Fruit fly (Drosophila melanogaster) whole organism, prepupa: Measurements from ENCODE around the gene dj-1beta.
A peak's percentile ranks its signal among the peaks of the same experiment; 100 is the strongest.

ENCODE experiments used
- Blimp-1 ChIP-seq: fragments of 200-800 bp; sonication (Bioruptor generic); optimal IDR thresholded peaks from 3 replicates; lab custom pipeline; 2017; ENCODE audit warnings: missing biosample characterization, missing genetic modification characterization, mild to moderate bottlenecking, moderate library complexity, missing genetic modification reagents
- CG10631 ChIP-seq: fragments of 200-800 bp; sonication (Bioruptor generic); optimal IDR thresholded peaks from 2 replicates; lab custom pipeline; 2016; ENCODE audit warnings: missing biosample characterization, missing genetic modification characterization
- CG10669 ChIP-seq: fragments of 200-800 bp; sonication (Bioruptor generic); optimal IDR thresholded peaks from 3 replicates; lab custom pipeline; 2018; ENCODE audit warnings: missing biosample characterization, mild to moderate bottlenecking, missing genetic modification characterization, moderate library complexity
- CG11294 ChIP-seq: fragments of 200-800 bp; sonication (Bioruptor generic); IDR thresholded peaks from 2 replicates; pipeline ENCODE4 v1.3.6; 2022; ENCODE audit warnings: missing biosample characterization, missing genetic modification characterization
- CG11762 ChIP-seq: fragments of 200-800 bp; sonication (Bioruptor generic); optimal IDR thresholded peaks from 3 replicates; lab custom pipeline; 2016; ENCODE audit warnings: missing biosample characterization, missing genetic modification characterization; ENCODE audit not compliant: insufficient read depth
- CG11902 ChIP-seq: fragments of 200-800 bp; sonication (Bioruptor generic); optimal IDR thresholded peaks from 3 replicates; lab custom pipeline; 2016; ENCODE audit warnings: missing biosample characterization, missing genetic modification characterization
- CG16779 ChIP-seq: fragments of 200-800 bp; sonication (Bioruptor generic); optimal IDR thresholded peaks from 3 replicates; lab custom pipeline; 2017; ENCODE audit warnings: missing biosample characterization, mild to moderate bottlenecking, missing genetic modification characterization
- CG3032 ChIP-seq: fragments of 200-800 bp; optimal IDR thresholded peaks from 2 replicates; lab custom pipeline; 2019; ENCODE audit warnings: missing biosample characterization, mild to moderate bottlenecking, missing genetic modification characterization, moderate library complexity
- CG31627 ChIP-seq: fragments of 200-800 bp; sonication (Bioruptor generic); optimal IDR thresholded peaks from 3 replicates; lab custom pipeline; 2016; ENCODE audit warnings: missing biosample characterization, missing genetic modification characterization
- CG32006 ChIP-seq: fragments of 200-800 bp; sonication (Bioruptor generic); optimal IDR thresholded peaks from 3 replicates; lab custom pipeline; 2017; ENCODE audit warnings: missing biosample characterization, mild to moderate bottlenecking, missing genetic modification characterization
- CG34406 ChIP-seq: fragments of 200-800 bp; sonication (Bioruptor generic); optimal IDR thresholded peaks from 3 replicates; lab custom pipeline; 2016; ENCODE audit warnings: missing biosample characterization, missing genetic modification characterization
- CG3919 ChIP-seq: fragments of 200-800 bp; sonication (Bioruptor generic); optimal IDR thresholded peaks from 3 replicates; lab custom pipeline; 2016; ENCODE audit warnings: missing biosample characterization, missing genetic modification characterization
- CG6163 ChIP-seq: fragments of 200-800 bp; sonication (Bioruptor generic); IDR thresholded peaks from 3 replicates; pipeline ENCODE4 v1.3.6; 2022; ENCODE audit warnings: missing biosample characterization, missing genetic modification characterization
- CG6276 ChIP-seq: fragments of 200-800 bp; sonication (Bioruptor generic); optimal IDR thresholded peaks from 2 replicates; lab custom pipeline; 2017; ENCODE audit warnings: missing biosample characterization, mild to moderate bottlenecking, missing genetic modification characterization
- CG6808 ChIP-seq: fragments of 200-800 bp; sonication (Bioruptor generic); optimal IDR thresholded peaks from 3 replicates; lab custom pipeline; 2017; ENCODE audit warnings: missing biosample characterization, missing genetic modification characterization, mild to moderate bottlenecking, moderate library complexity, missing genetic modification reagents
- CG6854 ChIP-seq: fragments of 200-800 bp; sonication (Bioruptor generic); optimal IDR thresholded peaks from 2 replicates; lab custom pipeline; 2017; ENCODE audit warnings: missing biosample characterization, mild to moderate bottlenecking, missing genetic modification characterization
- CG7368 ChIP-seq: fragments of 200-800 bp; sonication (Bioruptor generic); optimal IDR thresholded peaks from 3 replicates; lab custom pipeline; 2016; ENCODE audit warnings: missing biosample characterization, missing genetic modification characterization
- CG8319 ChIP-seq: fragments of 200-800 bp; sonication (Bioruptor generic); optimal IDR thresholded peaks from 3 replicates; lab custom pipeline; 2016; ENCODE audit warnings: missing biosample characterization, missing genetic modification characterization
- CG9139 ChIP-seq: fragments of 200-800 bp; sonication (Bioruptor generic); optimal IDR thresholded peaks from 3 replicates; lab custom pipeline; 2017; ENCODE audit warnings: missing biosample characterization, mild to moderate bottlenecking, missing genetic modification characterization
- Eip78C ChIP-seq: fragments of 200-800 bp; sonication (Bioruptor generic); peaks from one replicate; lab custom pipeline; 2016; ENCODE audit warnings: missing biosample characterization, missing genetic modification characterization
- Ets21C ChIP-seq: fragments of 200-800 bp; sonication (Bioruptor generic); optimal IDR thresholded peaks from 3 replicates; lab custom pipeline; 2016; ENCODE audit warnings: missing biosample characterization, missing genetic modification characterization
- Hr38 ChIP-seq: sonication (Bioruptor generic); optimal IDR thresholded peaks from 2 replicates; lab custom pipeline; 2016; ENCODE audit warnings: missing biosample characterization, missing genetic modification characterization
- Hr39 ChIP-seq: fragments of 200-800 bp; sonication (Bioruptor generic); optimal IDR thresholded peaks from 2 replicates; lab custom pipeline; 2016; ENCODE audit warnings: missing biosample characterization, missing genetic modification characterization
- Hr4 ChIP-seq: fragments of 200-800 bp; sonication (Bioruptor generic); optimal IDR thresholded peaks from 3 replicates; lab custom pipeline; 2016; ENCODE audit warnings: missing biosample characterization, missing genetic modification characterization
- Lpt ChIP-seq: fragments of 200-800 bp; sonication (Bioruptor generic); optimal IDR thresholded peaks from 3 replicates; lab custom pipeline; 2016; ENCODE audit warnings: missing biosample characterization, missing genetic modification characterization
- Met ChIP-seq: fragments of 200-800 bp; sonication (Bioruptor generic); optimal IDR thresholded peaks from 3 replicates; lab custom pipeline; 2016; ENCODE audit warnings: missing biosample characterization, missing genetic modification characterization
- OdsH ChIP-seq: fragments of 200-800 bp; sonication (Bioruptor generic); optimal IDR thresholded peaks from 3 replicates; lab custom pipeline; 2016; ENCODE audit warnings: missing biosample characterization, missing genetic modification characterization
- Smox ChIP-seq: fragments of 200-800 bp; sonication (Bioruptor generic); optimal IDR thresholded peaks from 3 replicates; lab custom pipeline; 2016; ENCODE audit warnings: missing biosample characterization, missing genetic modification characterization
- Sox102F ChIP-seq: fragments of 200-800 bp; sonication (Bioruptor generic); optimal IDR thresholded peaks from 2 replicates; lab custom pipeline; 2016; ENCODE audit warnings: missing biosample characterization, mild to moderate bottlenecking, missing genetic modification characterization
- Sox14 ChIP-seq: fragments of 200-800 bp; sonication (Bioruptor generic); optimal IDR thresholded peaks from 3 replicates; lab custom pipeline; 2016; ENCODE audit warnings: missing biosample characterization, missing genetic modification characterization
- Sox15 ChIP-seq: fragments of 200-800 bp; sonication (Bioruptor generic); optimal IDR thresholded peaks from 3 replicates; lab custom pipeline; 2016; ENCODE audit warnings: missing biosample characterization, missing genetic modification characterization
- cyc ChIP-seq: fragments of 200-800 bp; sonication (Bioruptor generic); optimal IDR thresholded peaks from 3 replicates; lab custom pipeline; 2016; ENCODE audit warnings: missing biosample characterization, missing genetic modification characterization
- dac ChIP-seq: fragments of 200-800 bp; sonication (Bioruptor generic); optimal IDR thresholded peaks from 2 replicates; lab custom pipeline; 2017; ENCODE audit warnings: missing biosample characterization, mild to moderate bottlenecking, missing genetic modification characterization
- dsx ChIP-seq: fragments of 200-800 bp; optimal IDR thresholded peaks from 3 replicates; lab custom pipeline; 2019; ENCODE audit warnings: missing biosample characterization, mild to moderate bottlenecking, missing genetic modification characterization, moderate library complexity; ENCODE audit not compliant: poor library complexity, severe bottlenecking
- esn ChIP-seq: fragments of 200-800 bp; sonication (Bioruptor generic); optimal IDR thresholded peaks from 2 replicates; lab custom pipeline; 2016; ENCODE audit warnings: missing biosample characterization, mild to moderate bottlenecking, missing genetic modification characterization, moderate library complexity
- fd59A ChIP-seq: fragments of 200-800 bp; sonication (Bioruptor generic); optimal IDR thresholded peaks from 2 replicates; lab custom pipeline; 2017; ENCODE audit warnings: missing biosample characterization, mild to moderate bottlenecking, missing genetic modification characterization, missing genetic modification reagents
- fd85E ChIP-seq: fragments of 200-800 bp; sonication (Bioruptor generic); optimal IDR thresholded peaks from 3 replicates; lab custom pipeline; 2016; ENCODE audit warnings: missing biosample characterization, missing genetic modification characterization
- fkh ChIP-seq: fragments of 200-800 bp; sonication (Bioruptor generic); optimal IDR thresholded peaks from 3 replicates; lab custom pipeline; 2017; ENCODE audit warnings: missing biosample characterization, mild to moderate bottlenecking, missing genetic modification characterization, moderate library complexity
- net ChIP-seq: fragments of 200-800 bp; sonication (Bioruptor generic); optimal IDR thresholded peaks from 3 replicates; lab custom pipeline; 2016; ENCODE audit warnings: missing biosample characterization, missing genetic modification characterization
- pdm3 ChIP-seq: fragments of 200-800 bp; sonication (Bioruptor generic); optimal IDR thresholded peaks from 3 replicates; lab custom pipeline; 2016; ENCODE audit warnings: missing biosample characterization, missing genetic modification characterization
- salr ChIP-seq, 2 experiments: fragments of 200-800 bp; sonication (Bioruptor generic); optimal IDR thresholded peaks; 3 replicates each; lab custom pipeline; 2016 to 2018; ENCODE audit warnings: missing biosample characterization in 2 of 2, missing genetic modification characterization in 2 of 2, mild to moderate bottlenecking in 1 of 2
- spab ChIP-seq: fragments of 200-800 bp; sonication (Bioruptor generic); optimal IDR thresholded peaks from 2 replicates; lab custom pipeline; 2017; ENCODE audit warnings: missing biosample characterization, mild to moderate bottlenecking, missing genetic modification characterization, missing genetic modification reagents
- ss ChIP-seq, 2 experiments: fragments of 200-800 bp; sonication (Bioruptor generic); optimal IDR thresholded peaks; 2 replicates in 1 of 2; 3 replicates in 1 of 2; lab custom pipeline; 2017 to 2018; ENCODE audit warnings: mild to moderate bottlenecking in 2 of 2, missing biosample characterization in 2 of 2, missing genetic modification characterization in 2 of 2, moderate library complexity in 1 of 2
- svp ChIP-seq: fragments of 200-800 bp; sonication (Bioruptor generic); peaks from one replicate; lab custom pipeline; 2016; ENCODE audit warnings: missing biosample characterization, missing genetic modification characterization
- vri ChIP-seq: fragments of 200-800 bp; sonication (Bioruptor generic); optimal IDR thresholded peaks from 3 replicates; lab custom pipeline; 2016; ENCODE audit warnings: missing biosample characterization, mild to moderate bottlenecking, missing genetic modification characterization

The dj-1beta gene

DNA sequence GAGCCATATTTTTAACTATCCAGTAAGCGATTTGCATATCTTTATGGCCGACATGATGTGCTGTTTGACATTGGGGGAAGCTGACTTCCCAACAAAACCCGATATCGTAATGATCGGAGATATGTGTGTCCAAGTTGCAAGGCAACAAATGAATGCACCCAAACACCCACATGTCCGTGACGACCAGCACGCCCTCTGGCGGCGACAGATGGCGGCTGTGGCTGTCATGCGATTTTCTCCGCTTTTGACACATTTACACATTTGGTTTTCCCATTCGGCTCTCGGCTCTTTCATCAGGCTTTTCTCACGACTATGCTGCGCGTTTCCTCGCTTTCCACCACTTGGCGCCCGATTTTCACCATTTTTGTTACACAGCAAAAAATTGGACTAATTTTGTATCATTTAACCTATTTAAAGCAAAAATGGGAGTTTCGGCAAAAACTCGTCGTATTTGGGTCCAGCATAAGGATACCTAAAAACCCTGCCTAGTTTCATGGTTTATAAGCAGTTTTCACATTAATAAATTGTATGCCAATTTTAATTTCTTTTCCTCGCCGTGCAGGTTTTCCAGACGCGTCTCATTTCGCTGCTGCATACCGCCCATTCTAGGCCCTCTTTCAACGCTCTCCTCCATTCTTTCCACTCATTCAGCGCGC is 7.8 kb downstream of the dj-1beta start (continued):
- TF ChIP-seq CG10631 (GFP tag; lab: Kevin White, UChicago), result peak; percentile 56
- peak; percentile 8 for TF ChIP-seq cyc
- TF ChIP-seq CG11294 (GFP tag; lab: Robert Waterston, UW), result peak; percentile 65
- TF ChIP-seq spab (GFP tag; lab: Kevin White, UChicago), result peak; percentile 37
- TF ChIP-seq Ets21C (GFP tag; lab: Kevin White, UChicago), result no peak
- peak; percentile 88 for TF ChIP-seq Hr4 (GFP tag; lab: Kevin White, UChicago)
- peak; percentile 31 for TF ChIP-seq esn (GFP tag; lab: Kevin White, UChicago)
- TF ChIP-seq net (GFP tag; lab: Kevin White, UChicago), result peak; percentile 61
- peak; percentile 35 for TF ChIP-seq CG3032 (tag; lab: Kevin White, UChicago)
- TF ChIP-seq fkh (GFP tag; lab: Kevin White, UChicago), result no peak
- peak; percentile 79 for TF ChIP-seq CG6276 (GFP tag; lab: Kevin White, UChicago)
- no peak for TF ChIP-seq CG6854 (GFP tag; lab: Kevin White, UChicago)
- TF ChIP-seq Sox102F (GFP tag; lab: Kevin White, UChicago), result no peak
- no peak for TF ChIP-seq Blimp-1 (GFP tag; lab: Kevin White, UChicago)
- TF ChIP-seq salr (GFP tag; optimal IDR thresholded peaks at IDR 0.05; lab: Kevin White, UChicago), result peak in 1 of 2 experiments; percentile 78
- TF ChIP-seq Met, result peak; percentile 33
- TF ChIP-seq fd85E, result no peak
- TF ChIP-seq CG9139 (GFP tag; lab: Kevin White, UChicago), result no peak
- TF ChIP-seq Sox15, result no peak
- peak; percentile 32 for TF ChIP-seq CG31627 (GFP tag; lab: Kevin White, UChicago)
- peak; percentile 12 for TF ChIP-seq CG10669 (GFP tag; lab: Kevin White, UChicago)
- TF ChIP-seq dac, result peak; percentile 75
- TF ChIP-seq CG7368 (GFP tag; lab: Kevin White, UChicago), result peak; percentile 48
- TF ChIP-seq CG11762 (GFP tag; lab: Kevin White, UChicago), result peak; percentile 34
- TF ChIP-seq ss (GFP tag; optimal IDR thresholded peaks at IDR 0.05; lab: Kevin White, UChicago), result no peak

DNA sequence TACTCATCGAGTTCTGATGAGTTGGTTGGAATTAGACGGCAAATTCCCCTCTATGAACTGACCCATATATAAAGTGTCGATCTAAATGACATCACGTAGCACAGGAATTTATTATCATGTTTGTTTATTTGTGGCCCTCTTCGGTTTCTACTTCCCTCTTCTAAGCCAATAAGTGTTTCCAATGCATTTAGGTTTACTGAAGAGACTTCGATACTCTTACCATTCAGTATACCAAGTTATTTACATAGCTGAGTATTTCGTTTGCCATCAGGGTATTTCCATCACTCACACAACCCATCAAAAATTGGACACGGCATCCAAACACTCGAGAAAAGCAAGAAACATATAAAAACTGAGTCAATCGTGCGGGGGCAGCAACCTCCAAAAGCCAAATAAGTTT is 9.3 kb downstream of the dj-1beta start:
- no peak for TF ChIP-seq CG6163 (GFP tag; lab: Robert Waterston, UW)
- peak; percentile 6 for TF ChIP-seq CG32006
- TF ChIP-seq fkh (GFP tag; lab: Kevin White, UChicago), result peak; percentile 63

DNA sequence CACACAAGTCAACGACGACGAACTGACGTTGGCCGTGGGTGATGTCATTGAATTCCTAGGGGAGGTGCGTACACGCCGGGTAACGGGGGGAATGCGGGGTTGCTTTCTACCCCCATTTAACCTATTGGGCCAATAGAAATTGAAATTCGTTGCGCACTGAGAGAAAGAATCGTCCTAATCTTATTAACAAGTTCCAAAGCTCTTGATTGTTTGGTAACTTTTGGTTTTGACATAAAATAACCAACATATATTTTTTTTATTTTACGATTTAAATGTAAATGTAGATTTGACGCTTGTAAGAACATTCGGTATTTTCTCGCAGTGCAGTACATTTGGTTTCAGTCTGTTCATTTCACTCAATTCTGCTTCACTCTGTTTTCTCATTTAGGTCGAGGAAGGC is 10.3 kb downstream of the dj-1beta start:
- TF ChIP-seq CG8319 (GFP tag; lab: Kevin White, UChicago) (peak; percentile 13), Sox14 (GFP tag; lab: Kevin White, UChicago) (peak; percentile 42), Hr39 (GFP tag; lab: Kevin White, UChicago) (peak; percentile 55), vri (peak; percentile 56), cyc (peak; percentile 41), fd59A (GFP tag; lab: Kevin White, UChicago) (no peak), fkh (GFP tag; lab: Kevin White, UChicago) (peak; percentile 21), CG32006 (peak; percentile 59), Blimp-1 (GFP tag; lab: Kevin White, UChicago) (no peak), Eip78C (GFP tag; lab: Kevin White, UChicago) (peak; percentile 76), CG6854 (GFP tag; lab: Kevin White, UChicago) (no peak), CG7368 (GFP tag; lab: Kevin White, UChicago) (no peak), pdm3 (peak; percentile 50), net (GFP tag; lab: Kevin White, UChicago) (peak; percentile 45), CG31627 (GFP tag; lab: Kevin White, UChicago) (peak; percentile 58), OdsH (GFP tag; lab: Kevin White, UChicago) (peak; percentile 48), svp (peak; percentile 73), CG6808 (no peak), CG3919 (GFP tag; lab: Kevin White, UChicago) (peak; percentile 41), ss (GFP tag; optimal IDR thresholded peaks at IDR 0.05; lab: Kevin White, UChicago) (peak in 1 of 2 experiments; percentile 20), Lpt (GFP tag; lab: Kevin White, UChicago) (no peak), CG11902 (GFP tag; lab: Kevin White, UChicago) (no peak), dsx (GFP tag; lab: Kevin White, UChicago) (peak; percentile 24), Hr38 (GFP tag; lab: Kevin White, UChicago) (no peak), Sox102F (GFP tag; lab: Kevin White, UChicago) (peak; percentile 43), esn (GFP tag; lab: Kevin White, UChicago) (peak; percentile 66), fd85E (no peak), Smox (GFP tag; lab: Kevin White, UChicago) (peak; percentile 38), CG11762 (GFP tag; lab: Kevin White, UChicago) (peak; percentile 1), CG16779 (tag; lab: Kevin White, UChicago) (no peak), CG34406 (GFP tag; lab: Kevin White, UChicago) (peak; percentile 35)
